Fruit fly (Drosophila melanogaster) whole organism, larva: ENCODE measurements around the gene CG32267.

Source experiments
- noc ChIP-seq: fragments of 200-800 bp; sonication (Bioruptor generic); optimal IDR thresholded peaks from 3 replicates; lab custom pipeline; 2019; ENCODE audit warnings: missing biosample characterization, mild to moderate bottlenecking, missing genetic modification characterization, moderate library complexity

CG32267 gene

dm6 chr3L:3447948-3448526 is 23.9 kb downstream of the CG32267 start:
- TF ChIP-seq noc (tag; lab: Kevin White, UChicago): no peak

dm6 chr3L:3444246-3444785 is 27.6 kb downstream of the CG32267 start:
- TF ChIP-seq noc (tag; lab: Kevin White, UChicago): no peak

dm6 chr3L:3442751-3443524 is 29.0 kb downstream of the CG32267 start:
- no peak for TF ChIP-seq noc (tag; lab: Kevin White, UChicago)

- TF ChIP-seq noc (tag; lab: Kevin White, UChicago): no peak
Observed at dm6 chr3L:3441763-3442673, 29.9 kb downstream of the CG32267 start.

- TF ChIP-seq noc (tag; lab: Kevin White, UChicago): no peak
Observed at dm6 chr3L:3440116-3440515, 31.8 kb downstream of the CG32267 start.

- no peak for TF ChIP-seq noc (tag; lab: Kevin White, UChicago)
Observed at dm6 chr3L:3439598-3439997, 32.3 kb downstream of the CG32267 start.

dm6 chr3L:3438473-3438872 is 33.4 kb downstream of the CG32267 start:
- TF ChIP-seq noc (tag; lab: Kevin White, UChicago): no peak

- no peak for TF ChIP-seq noc (tag; lab: Kevin White, UChicago)
Observed at dm6 chr3L:3437664-3438368, 34.1 kb downstream of the CG32267 start.

dm6 chr3L:3436838-3437663 is 34.9 kb downstream of the CG32267 start:
- TF ChIP-seq noc (tag; lab: Kevin White, UChicago): peak; percentile 57

dm6 chr3L:3435531-3436309 is 36.2 kb downstream of the CG32267 start:
- peak; percentile 79 for TF ChIP-seq noc (tag; lab: Kevin White, UChicago)

dm6 chr3L:3434882-3435281 is 37.0 kb downstream of the CG32267 start:
- TF ChIP-seq noc (tag; lab: Kevin White, UChicago): no peak

dm6 chr3L:3433955-3434354 is 38.0 kb downstream of the CG32267 start:
- TF ChIP-seq noc (tag; lab: Kevin White, UChicago): no peak

- peak; percentile 62 for TF ChIP-seq noc (tag; lab: Kevin White, UChicago)
Observed at dm6 chr3L:3432656-3433344, 39.1 kb downstream of the CG32267 start.
